Worm (Caenorhabditis elegans): Measurements from ENCODE around the gene cdo-1.

DNA sequence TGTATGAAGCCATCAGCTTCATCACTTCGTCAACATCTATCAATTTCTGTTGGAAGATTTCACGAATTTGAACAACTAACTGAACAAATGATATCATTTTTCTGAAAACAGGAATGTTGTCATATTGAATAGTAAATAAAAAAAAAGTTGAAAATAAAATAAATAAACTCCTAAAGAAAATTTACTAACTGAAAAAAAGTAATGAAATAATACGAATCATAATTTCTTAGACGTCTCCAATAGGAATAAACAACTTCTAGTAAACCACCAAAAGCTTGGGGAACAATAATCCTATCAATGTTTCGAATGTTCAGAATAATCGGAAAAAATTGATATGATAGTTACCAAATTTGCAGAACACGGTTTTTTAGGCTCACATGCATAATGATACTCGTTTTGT lies at the start of gene cdo-1:
- TF ChIP-seq unc-62 (GFP tag; optimal IDR thresholded peaks at IDR 0.05): no peak
- TF ChIP-seq zag-1 (tag; optimal IDR thresholded peaks at IDR 0.05): no peak
- TF ChIP-seq nhr-28 (tag; optimal IDR thresholded peaks at IDR 0.05): no peak
